Fruit fly (Drosophila melanogaster) whole organism, prepupa: ENCODE measurements around the gene Osi12.

ENCODE experiments used
- Blimp-1 ChIP-seq: fragments of 200-800 bp; sonication (Bioruptor generic); optimal IDR thresholded peaks from 3 replicates; lab custom pipeline; 2017; ENCODE audit warnings: missing biosample characterization, missing genetic modification characterization, mild to moderate bottlenecking, moderate library complexity, missing genetic modification reagents
- CG10631 ChIP-seq: fragments of 200-800 bp; sonication (Bioruptor generic); optimal IDR thresholded peaks from 2 replicates; lab custom pipeline; 2016; ENCODE audit warnings: missing biosample characterization, missing genetic modification characterization
- CG11902 ChIP-seq: fragments of 200-800 bp; sonication (Bioruptor generic); optimal IDR thresholded peaks from 3 replicates; lab custom pipeline; 2016; ENCODE audit warnings: missing biosample characterization, missing genetic modification characterization
- CG16779 ChIP-seq: fragments of 200-800 bp; sonication (Bioruptor generic); optimal IDR thresholded peaks from 3 replicates; lab custom pipeline; 2017; ENCODE audit warnings: missing biosample characterization, mild to moderate bottlenecking, missing genetic modification characterization
- CG3032 ChIP-seq: fragments of 200-800 bp; optimal IDR thresholded peaks from 2 replicates; lab custom pipeline; 2019; ENCODE audit warnings: missing biosample characterization, mild to moderate bottlenecking, missing genetic modification characterization, moderate library complexity
- CG31627 ChIP-seq: fragments of 200-800 bp; sonication (Bioruptor generic); optimal IDR thresholded peaks from 3 replicates; lab custom pipeline; 2016; ENCODE audit warnings: missing biosample characterization, missing genetic modification characterization
- CG3919 ChIP-seq: fragments of 200-800 bp; sonication (Bioruptor generic); optimal IDR thresholded peaks from 3 replicates; lab custom pipeline; 2016; ENCODE audit warnings: missing biosample characterization, missing genetic modification characterization
- CG6163 ChIP-seq: fragments of 200-800 bp; sonication (Bioruptor generic); IDR thresholded peaks from 3 replicates; pipeline ENCODE4 v1.3.6; 2022; ENCODE audit warnings: missing biosample characterization, missing genetic modification characterization
- CG6792 ChIP-seq: fragments of 200-800 bp; sonication (Bioruptor generic); optimal IDR thresholded peaks from 3 replicates; lab custom pipeline; 2016; ENCODE audit warnings: missing biosample characterization, missing genetic modification characterization
- CG6854 ChIP-seq: fragments of 200-800 bp; sonication (Bioruptor generic); optimal IDR thresholded peaks from 2 replicates; lab custom pipeline; 2017; ENCODE audit warnings: missing biosample characterization, mild to moderate bottlenecking, missing genetic modification characterization
- CG7368 ChIP-seq: fragments of 200-800 bp; sonication (Bioruptor generic); optimal IDR thresholded peaks from 3 replicates; lab custom pipeline; 2016; ENCODE audit warnings: missing biosample characterization, missing genetic modification characterization
- CG8319 ChIP-seq: fragments of 200-800 bp; sonication (Bioruptor generic); optimal IDR thresholded peaks from 3 replicates; lab custom pipeline; 2016; ENCODE audit warnings: missing biosample characterization, missing genetic modification characterization
- Eip78C ChIP-seq: fragments of 200-800 bp; sonication (Bioruptor generic); peaks from one replicate; lab custom pipeline; 2016; ENCODE audit warnings: missing biosample characterization, missing genetic modification characterization
- Ets21C ChIP-seq: fragments of 200-800 bp; sonication (Bioruptor generic); optimal IDR thresholded peaks from 3 replicates; lab custom pipeline; 2016; ENCODE audit warnings: missing biosample characterization, missing genetic modification characterization
- Gug ChIP-seq: fragments of 200-800 bp; sonication (Bioruptor generic); IDR thresholded peaks from 2 replicates; pipeline ENCODE4 v1.3.6; 2022; ENCODE audit warnings: missing biosample characterization, missing genetic modification characterization
- Hr39 ChIP-seq: fragments of 200-800 bp; sonication (Bioruptor generic); optimal IDR thresholded peaks from 2 replicates; lab custom pipeline; 2016; ENCODE audit warnings: missing biosample characterization, missing genetic modification characterization
- Lpt ChIP-seq: fragments of 200-800 bp; sonication (Bioruptor generic); optimal IDR thresholded peaks from 3 replicates; lab custom pipeline; 2016; ENCODE audit warnings: missing biosample characterization, missing genetic modification characterization
- Met ChIP-seq: fragments of 200-800 bp; sonication (Bioruptor generic); optimal IDR thresholded peaks from 3 replicates; lab custom pipeline; 2016; ENCODE audit warnings: missing biosample characterization, missing genetic modification characterization
- Smox ChIP-seq: fragments of 200-800 bp; sonication (Bioruptor generic); optimal IDR thresholded peaks from 3 replicates; lab custom pipeline; 2016; ENCODE audit warnings: missing biosample characterization, missing genetic modification characterization
- Sox14 ChIP-seq: fragments of 200-800 bp; sonication (Bioruptor generic); optimal IDR thresholded peaks from 3 replicates; lab custom pipeline; 2016; ENCODE audit warnings: missing biosample characterization, missing genetic modification characterization
- acj6 ChIP-seq: fragments of 200-800 bp; sonication (Bioruptor generic); optimal IDR thresholded peaks from 3 replicates; lab custom pipeline; 2016; ENCODE audit warnings: missing biosample characterization, missing genetic modification characterization
- cyc ChIP-seq: fragments of 200-800 bp; sonication (Bioruptor generic); optimal IDR thresholded peaks from 3 replicates; lab custom pipeline; 2016; ENCODE audit warnings: missing biosample characterization, missing genetic modification characterization
- dac ChIP-seq: fragments of 200-800 bp; sonication (Bioruptor generic); optimal IDR thresholded peaks from 2 replicates; lab custom pipeline; 2017; ENCODE audit warnings: missing biosample characterization, mild to moderate bottlenecking, missing genetic modification characterization
- dsx ChIP-seq: fragments of 200-800 bp; optimal IDR thresholded peaks from 3 replicates; lab custom pipeline; 2019; ENCODE audit warnings: missing biosample characterization, mild to moderate bottlenecking, missing genetic modification characterization, moderate library complexity; ENCODE audit not compliant: poor library complexity, severe bottlenecking
- eg ChIP-seq: fragments of 200-800 bp; sonication (Bioruptor generic); IDR thresholded peaks from 3 replicates; pipeline ENCODE4 v1.3.6; 2022; ENCODE audit warnings: missing biosample characterization, missing genetic modification characterization
- fd59A ChIP-seq: fragments of 200-800 bp; sonication (Bioruptor generic); optimal IDR thresholded peaks from 2 replicates; lab custom pipeline; 2017; ENCODE audit warnings: missing biosample characterization, mild to moderate bottlenecking, missing genetic modification characterization, missing genetic modification reagents
- fd85E ChIP-seq: fragments of 200-800 bp; sonication (Bioruptor generic); optimal IDR thresholded peaks from 3 replicates; lab custom pipeline; 2016; ENCODE audit warnings: missing biosample characterization, missing genetic modification characterization
- fkh ChIP-seq: fragments of 200-800 bp; sonication (Bioruptor generic); optimal IDR thresholded peaks from 3 replicates; lab custom pipeline; 2017; ENCODE audit warnings: missing biosample characterization, mild to moderate bottlenecking, missing genetic modification characterization, moderate library complexity
- lz ChIP-seq: fragments of 200-800 bp; sonication (Bioruptor generic); optimal IDR thresholded peaks from 3 replicates; lab custom pipeline; 2016; ENCODE audit warnings: missing biosample characterization, missing genetic modification characterization
- net ChIP-seq: fragments of 200-800 bp; sonication (Bioruptor generic); optimal IDR thresholded peaks from 3 replicates; lab custom pipeline; 2016; ENCODE audit warnings: missing biosample characterization, missing genetic modification characterization
- salr ChIP-seq, 2 experiments: fragments of 200-800 bp; sonication (Bioruptor generic); optimal IDR thresholded peaks; 3 replicates each; lab custom pipeline; 2016 to 2018; ENCODE audit warnings: missing biosample characterization in 2 of 2, missing genetic modification characterization in 2 of 2, mild to moderate bottlenecking in 1 of 2
- vri ChIP-seq: fragments of 200-800 bp; sonication (Bioruptor generic); optimal IDR thresholded peaks from 3 replicates; lab custom pipeline; 2016; ENCODE audit warnings: missing biosample characterization, mild to moderate bottlenecking, missing genetic modification characterization

Osi12 gene

dm6 chr3R:6241289-6241688 is 37.0 kb upstream of the Osi12 start (continued):
- TF ChIP-seq CG6163 (GFP tag; lab: Robert Waterston, UW): no peak
- no peak for TF ChIP-seq lz (GFP tag; lab: Kevin White, UChicago)
- TF ChIP-seq Eip78C: peak; percentile 75
- TF ChIP-seq CG6792 (GFP tag; lab: Kevin White, UChicago): peak; percentile 24
- no peak for TF ChIP-seq dsx (GFP tag; lab: Kevin White, UChicago)
- TF ChIP-seq CG3919 (GFP tag; lab: Kevin White, UChicago): peak; percentile 39
- peak in 1 of 2 experiments; percentile 36 for TF ChIP-seq salr (GFP tag; optimal IDR thresholded peaks at IDR 0.05; lab: Kevin White, UChicago)

- peak; percentile 55 for TF ChIP-seq CG6854 (GFP tag; lab: Kevin White, UChicago)
- TF ChIP-seq Lpt (GFP tag; lab: Kevin White, UChicago): no peak
- TF ChIP-seq dac (GFP tag; lab: Kevin White, UChicago): no peak
- TF ChIP-seq Blimp-1 (GFP tag; lab: Kevin White, UChicago): peak; percentile 97
- no peak for TF ChIP-seq CG6163 (GFP tag; lab: Robert Waterston, UW)
These were observed 34.3 kb upstream of the Osi12 start for dm6 chr3R:6244035-6244434.

- no peak for TF ChIP-seq Lpt (GFP tag; lab: Kevin White, UChicago)
- no peak for TF ChIP-seq CG10631 (GFP tag; lab: Kevin White, UChicago)
- no peak for TF ChIP-seq Smox (GFP tag; lab: Kevin White, UChicago)
- TF ChIP-seq fkh (GFP tag; lab: Kevin White, UChicago): no peak
These were observed 33.3 kb upstream of the Osi12 start for dm6 chr3R:6244986-6245385.

DNA sequence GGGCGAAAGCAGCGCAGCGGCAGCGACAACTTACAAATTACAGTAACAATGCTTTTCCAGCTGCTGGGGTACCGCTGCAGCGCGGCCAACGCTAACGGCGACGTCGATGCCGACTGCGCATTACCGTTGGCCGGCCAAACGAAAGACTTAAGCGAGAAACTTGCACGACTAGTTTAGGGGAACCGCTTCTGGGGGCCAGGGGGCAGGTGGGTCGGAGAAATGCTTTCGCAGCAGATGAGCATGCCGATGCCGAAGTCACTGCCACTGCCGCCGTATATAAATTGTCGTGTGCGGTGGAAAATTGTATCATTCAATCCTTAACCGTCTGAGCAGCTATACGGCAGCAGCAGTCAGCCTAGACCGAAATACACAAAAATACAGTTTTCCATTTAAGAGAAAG is 29.6 kb upstream of the Osi12 start, which contains the start of gene Osi7:
Gene Osi7 (plus strand): TSS at position 301 of the 400 bp plus-strand sequence.
- no peak for TF ChIP-seq Gug (GFP tag; lab: Robert Waterston, UW)
- peak; percentile 20 for TF ChIP-seq Eip78C
- TF ChIP-seq eg: 0 out of 3 replicates have a peak, but pooled peaks have one; percentile 9

dm6 chr3R:6252809-6253208 is 25.5 kb upstream of the Osi12 start:
- TF ChIP-seq CG11902 (no peak), Blimp-1 (GFP tag; lab: Kevin White, UChicago) (peak; percentile 96), CG6854 (GFP tag; lab: Kevin White, UChicago) (peak; percentile 89)

DNA sequence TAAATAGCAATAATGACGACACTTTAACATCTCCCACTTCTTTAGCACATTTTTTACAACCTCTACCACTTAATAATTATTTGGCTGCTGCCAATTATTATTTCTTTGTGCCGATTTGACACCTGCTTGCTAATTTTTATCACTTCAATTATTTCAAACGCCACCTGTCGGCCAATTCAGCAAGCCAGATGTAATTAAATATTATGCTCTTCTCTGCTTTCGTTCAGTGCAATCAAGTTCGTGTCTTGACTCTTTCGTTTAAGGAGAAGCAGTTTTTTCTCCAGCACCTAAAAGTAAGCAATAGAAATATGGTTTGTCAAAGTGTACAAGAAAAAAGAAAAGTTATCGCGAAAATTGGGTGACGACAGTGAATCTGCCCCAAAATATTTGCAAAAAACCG is 23.9 kb upstream of the Osi12 start:
- TF ChIP-seq net (GFP tag; lab: Kevin White, UChicago): no peak
- TF ChIP-seq eg: no peak
- no peak for TF ChIP-seq Gug (GFP tag; lab: Robert Waterston, UW)
- TF ChIP-seq Met (GFP tag; lab: Kevin White, UChicago): no peak
- no peak for TF ChIP-seq Sox14 (GFP tag; lab: Kevin White, UChicago)
- TF ChIP-seq Ets21C (GFP tag; lab: Kevin White, UChicago): no peak
- TF ChIP-seq CG8319 (GFP tag; lab: Kevin White, UChicago): no peak
- no peak for TF ChIP-seq CG31627
- no peak for TF ChIP-seq CG16779 (tag; lab: Kevin White, UChicago)
- TF ChIP-seq dsx (GFP tag; lab: Kevin White, UChicago): no peak
- no peak for TF ChIP-seq fd85E
- no peak for TF ChIP-seq CG3032
- TF ChIP-seq fd59A: no peak
- TF ChIP-seq cyc: no peak
- no peak for TF ChIP-seq CG7368 (GFP tag; lab: Kevin White, UChicago)
- no peak for TF ChIP-seq acj6 (GFP tag; lab: Kevin White, UChicago)
- TF ChIP-seq Hr39 (GFP tag; lab: Kevin White, UChicago): no peak
- TF ChIP-seq vri: no peak
